Worm (Caenorhabditis elegans) whole organism, L2 larva: ENCODE data around the gene cbp-1.

Experiments
- C34F6.9 ChIP-seq: fragments of 150-350 bp; optimal IDR thresholded peaks from 2 replicates; lab custom pipeline; 2014; ENCODE audit warnings: missing biosample characterization, missing genetic modification characterization
- F13H6.1 ChIP-seq: sonication (generic microtip); optimal IDR thresholded peaks from 2 replicates; lab custom pipeline; 2016; ENCODE audit warnings: missing genetic modification characterization, missing compliant biosample characterization
- Y55F3AM.14 ChIP-seq: fragments of 200-800 bp; sonication (Bioruptor generic); optimal IDR thresholded peaks from 2 replicates; lab custom pipeline; 2018; ENCODE audit warnings: mild to moderate bottlenecking, missing genetic modification characterization, missing compliant biosample characterization
- ZK546.5 ChIP-seq: sonication (generic microtip); optimal IDR thresholded peaks from 2 replicates; lab custom pipeline; 2017; ENCODE audit warnings: missing biosample characterization, missing genetic modification characterization
- alr-1 ChIP-seq: fragments of 150-350 bp; optimal IDR thresholded peaks from 2 replicates; lab custom pipeline; 2014; ENCODE audit warnings: missing biosample characterization, missing genetic modification characterization
- aly-2 ChIP-seq: fragments of 150-350 bp; optimal IDR thresholded peaks from 2 replicates; lab custom pipeline; 2014; ENCODE audit warnings: missing biosample characterization, missing genetic modification characterization
- ama-1 ChIP-seq: fragments of 150-350 bp; optimal IDR thresholded peaks from 2 replicates; lab custom pipeline; 2018; ENCODE audit warnings: inconsistent platforms
- ceh-16 ChIP-seq: fragments of 150-350 bp; optimal IDR thresholded peaks from 2 replicates; lab custom pipeline; 2014; ENCODE audit warnings: missing biosample characterization, missing genetic modification characterization
- crh-2 ChIP-seq: sonication (generic microtip); optimal IDR thresholded peaks from 2 replicates; lab custom pipeline; 2017; ENCODE audit warnings: missing biosample characterization, missing genetic modification characterization
- dmd-4 ChIP-seq: sonication (generic microtip); optimal IDR thresholded peaks from 2 replicates; lab custom pipeline; 2017; ENCODE audit warnings: missing biosample characterization, missing genetic modification characterization
- egl-27 ChIP-seq: sonication (generic microtip); optimal IDR thresholded peaks from 3 replicates; lab custom pipeline; 2017; ENCODE audit warnings: missing biosample characterization, missing genetic modification reagents, missing genetic modification characterization
- elt-1 ChIP-seq: fragments of 150-350 bp; optimal IDR thresholded peaks from 2 replicates; lab custom pipeline; 2014; ENCODE audit warnings: missing biosample characterization, missing genetic modification characterization
- elt-3 ChIP-seq: sonication (generic microtip); optimal IDR thresholded peaks from 2 replicates; lab custom pipeline; 2017; ENCODE audit warnings: missing biosample characterization, missing genetic modification characterization
- gmeb-1 ChIP-seq: fragments of 150-350 bp; optimal IDR thresholded peaks from 2 replicates; lab custom pipeline; 2014; ENCODE audit warnings: missing biosample characterization, missing genetic modification characterization
- lin-39 ChIP-seq: fragments of 150-350 bp; optimal IDR thresholded peaks from 2 replicates; lab custom pipeline; 2014; ENCODE audit warnings: missing biosample characterization, missing genetic modification reagents, missing genetic modification characterization
- lsy-2 ChIP-seq, 2 experiments: fragments of 150-350 bp in 1 of 2; sonication (generic microtip) in 1 of 2; optimal IDR thresholded peaks; 2 replicates each; lab custom pipeline; 2014 to 2017; ENCODE audit warnings: missing biosample characterization in 2 of 2, missing genetic modification characterization in 2 of 2
- mab-5 ChIP-seq: fragments of 150-350 bp; optimal IDR thresholded peaks from 2 replicates; lab custom pipeline; 2014; ENCODE audit warnings: missing biosample characterization, missing genetic modification characterization
- mbf-1 ChIP-seq: sonication (generic microtip); optimal IDR thresholded peaks from 2 replicates; lab custom pipeline; 2017; ENCODE audit warnings: missing biosample characterization, missing genetic modification characterization
- nhr-10 ChIP-seq: sonication (generic microtip); optimal IDR thresholded peaks from 2 replicates; lab custom pipeline; 2017; ENCODE audit warnings: missing biosample characterization, missing genetic modification characterization
- nhr-129 ChIP-seq: fragments of 150-350 bp; optimal IDR thresholded peaks from 2 replicates; lab custom pipeline; 2014; ENCODE audit warnings: missing biosample characterization, missing genetic modification characterization
- nhr-21 ChIP-seq: fragments of 150-350 bp; optimal IDR thresholded peaks from 2 replicates; lab custom pipeline; 2014; ENCODE audit warnings: missing biosample characterization, missing genetic modification characterization
- nhr-237 ChIP-seq: fragments of 150-350 bp; optimal IDR thresholded peaks from 2 replicates; lab custom pipeline; 2014; ENCODE audit warnings: missing biosample characterization, missing genetic modification characterization
- nhr-25 ChIP-seq: fragments of 150-350 bp; sonication (generic microtip); optimal IDR thresholded peaks from 3 replicates; lab custom pipeline; 2014; ENCODE audit warnings: missing biosample characterization, missing genetic modification characterization
- nhr-77 ChIP-seq: fragments of 150-350 bp; optimal IDR thresholded peaks from 2 replicates; lab custom pipeline; 2014; ENCODE audit warnings: missing biosample characterization, missing genetic modification characterization
- sem-4 ChIP-seq: fragments of 150-350 bp; optimal IDR thresholded peaks from 2 replicates; lab custom pipeline; 2014; ENCODE audit warnings: missing biosample characterization, missing genetic modification reagents, missing genetic modification characterization
- skn-1 ChIP-seq: sonication (generic microtip); optimal IDR thresholded peaks from 2 replicates; lab custom pipeline; 2017; ENCODE audit warnings: missing biosample characterization, missing genetic modification characterization
- sma-3 ChIP-seq: sonication (generic microtip); optimal IDR thresholded peaks from 2 replicates; lab custom pipeline; 2016; ENCODE audit warnings: missing genetic modification reagents, missing genetic modification characterization, missing compliant biosample characterization
- sma-9 ChIP-seq, 2 experiments: fragments of 150-350 bp in 1 of 2; sonication (generic microtip) in 1 of 2; optimal IDR thresholded peaks; 2 replicates each; lab custom pipeline; 2014 to 2016; ENCODE audit warnings: missing genetic modification characterization in 2 of 2, mild to moderate bottlenecking in 1 of 2, missing biosample characterization in 1 of 2, missing compliant biosample characterization in 1 of 2, missing genetic modification reagents in 1 of 2, moderate library complexity in 1 of 2
- unc-39 ChIP-seq: fragments of 150-350 bp; optimal IDR thresholded peaks from 2 replicates; lab custom pipeline; 2014; ENCODE audit warnings: missing biosample characterization, missing genetic modification characterization
- unc-55 ChIP-seq: fragments of 150-350 bp; sonication (generic microtip); optimal IDR thresholded peaks from 3 replicates; lab custom pipeline; 2014; ENCODE audit warnings: missing biosample characterization, missing genetic modification reagents, missing genetic modification characterization
- unc-62 ChIP-seq: fragments of 150-350 bp; optimal IDR thresholded peaks from 2 replicates; lab custom pipeline; 2014; ENCODE audit warnings: missing biosample characterization, missing genetic modification reagents, missing genetic modification characterization
- zag-1 ChIP-seq: fragments of 150-350 bp; optimal IDR thresholded peaks from 2 replicates; lab custom pipeline; 2014; ENCODE audit warnings: missing biosample characterization, missing genetic modification characterization
- ztf-1 ChIP-seq: fragments of 200-800 bp; sonication (Bioruptor generic); conservative IDR thresholded peaks from 2 replicates; pipeline ENCODE4 v1.3.6; 2022; ENCODE audit warnings: missing genetic modification characterization, missing compliant biosample characterization
- ztf-11 ChIP-seq: sonication (generic microtip); optimal IDR thresholded peaks from 2 replicates; lab custom pipeline; 2017; ENCODE audit warnings: missing biosample characterization, missing genetic modification characterization

cbp-1 gene

ce11 chrIII:9725114-9725513, 41.2 kb upstream of the cbp-1 start, which contains the start of gene clec-162:
Gene clec-162, minus strand, starts transcription at chrIII:9725214.
- TF ChIP-seq ztf-1 = no peak
- no peak for TF ChIP-seq lsy-2 (tag; optimal IDR thresholded peaks at IDR 0.05; lab: Kevin White, UChicago)
- TF ChIP-seq crh-2 (tag; lab: Kevin White, UChicago) = no peak
- TF ChIP-seq nhr-129 (tag; lab: Kevin White, UChicago) = no peak
- no peak for TF ChIP-seq Y55F3AM.14 (GFP tag; lab: Kevin White, UChicago)
- no peak for TF ChIP-seq nhr-77 (tag; lab: Kevin White, UChicago)
- TF ChIP-seq unc-39 (tag; lab: Kevin White, UChicago) = no peak

DNA sequence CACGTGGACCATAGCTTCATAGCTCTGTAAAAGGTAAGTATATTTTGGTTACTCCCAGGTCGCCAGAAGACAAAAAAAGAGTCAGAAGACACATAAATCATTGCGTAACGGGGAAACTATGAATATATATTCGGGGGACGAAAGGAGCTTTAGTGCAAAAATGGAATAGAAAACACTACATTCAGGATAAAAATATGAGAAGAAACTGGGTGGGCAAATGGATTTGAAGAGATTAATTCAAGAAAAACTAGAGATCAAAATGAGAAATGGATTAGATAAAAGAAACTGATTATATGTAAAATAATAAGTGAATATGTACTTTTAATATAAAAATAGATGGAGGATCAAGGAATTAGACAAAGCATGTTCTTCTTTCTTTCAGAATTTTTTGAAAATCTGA, 38.9 kb upstream of the cbp-1 start, which contains the start of gene C07A9.12:
C07A9.12 (minus strand) TSS at position 101 of the 400 bp plus-strand sequence.
- TF ChIP-seq egl-27 = no peak
- TF ChIP-seq F13H6.1 (tag; lab: Kevin White, UChicago) = no peak

- TF ChIP-seq nhr-10 (tag; lab: Kevin White, UChicago) = no peak
- no peak for TF ChIP-seq mab-5
- TF ChIP-seq alr-1 (tag; lab: Kevin White, UChicago) = no peak
- TF ChIP-seq elt-1 (tag; lab: Kevin White, UChicago) = no peak
- no peak for TF ChIP-seq nhr-129 (tag; lab: Kevin White, UChicago)
- TF ChIP-seq gmeb-1 = no peak
- no peak for TF ChIP-seq nhr-77 (tag; lab: Kevin White, UChicago)
- no peak for TF ChIP-seq skn-1
- TF ChIP-seq sem-4 (tag; lab: Kevin White, UChicago) = no peak
- TF ChIP-seq unc-39 (tag; lab: Kevin White, UChicago) = no peak
- no peak for TF ChIP-seq nhr-25
- TF ChIP-seq ZK546.5 (tag; lab: Kevin White, UChicago) = no peak
- TF ChIP-seq unc-62 = no peak
- TF ChIP-seq unc-55 (GFP tag; lab: Kevin White, UChicago) = no peak
- no peak for TF ChIP-seq Y55F3AM.14 (GFP tag; lab: Kevin White, UChicago)
- TF ChIP-seq lsy-2 (tag; optimal IDR thresholded peaks at IDR 0.05; lab: Kevin White, UChicago) = no peak
- TF ChIP-seq nhr-237 (tag; lab: Kevin White, UChicago) = no peak
- no peak for TF ChIP-seq nhr-21 (tag; lab: Kevin White, UChicago)
- TF ChIP-seq zag-1 = no peak
Observed at ce11 chrIII:9730407-9730806, 35.9 kb upstream of the cbp-1 start.

- TF ChIP-seq zag-1 (peak; percentile 40), lsy-2 (tag; optimal IDR thresholded peaks at IDR 0.05; lab: Kevin White, UChicago) (peak in 1 of 2 experiments; percentile 44), nhr-129 (tag; lab: Kevin White, UChicago) (no peak), C34F6.9 (tag; lab: Kevin White, UChicago) (peak; percentile 8), Y55F3AM.14 (GFP tag; lab: Kevin White, UChicago) (no peak), mab-5 (peak; percentile 45), alr-1 (tag; lab: Kevin White, UChicago) (no peak), ceh-16 (no peak), sma-3 (GFP tag; lab: Kevin White, UChicago) (no peak), elt-3 (tag; lab: Kevin White, UChicago) (no peak), mbf-1 (tag; lab: Kevin White, UChicago) (no peak), ztf-1 (no peak)
Observed at ce11 chrIII:9731313-9731912, 34.9 kb upstream of the cbp-1 start.

DNA sequence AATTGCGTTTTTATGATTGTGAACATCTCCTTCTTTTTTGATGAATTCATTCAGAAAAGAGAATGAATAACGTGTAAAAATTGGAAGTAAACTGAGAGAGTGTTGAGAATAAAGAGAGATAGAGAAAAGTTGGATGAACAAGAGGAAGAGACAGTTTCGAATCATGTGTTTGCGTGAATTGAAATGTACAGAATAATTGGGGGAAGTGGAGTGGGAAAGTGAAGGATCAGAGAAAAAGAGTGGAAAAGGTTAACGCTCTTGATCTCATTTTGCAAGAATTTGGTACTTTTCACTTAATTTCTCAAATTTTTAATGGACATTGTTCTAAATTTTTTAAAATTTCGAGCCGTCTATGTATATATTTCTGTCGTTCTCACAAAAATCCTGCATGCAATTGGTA, 33.0 kb upstream of the cbp-1 start:
- TF ChIP-seq ztf-11 (tag; lab: Kevin White, UChicago) = no peak
- TF ChIP-seq skn-1 = no peak
- TF ChIP-seq sma-9 (GFP tag; optimal IDR thresholded peaks at IDR 0.05; lab: Kevin White, UChicago) = no peak
- no peak for TF ChIP-seq sma-9 (tag; optimal IDR thresholded peaks at IDR 0.05; lab: Kevin White, UChicago)
- TF ChIP-seq dmd-4 (tag; lab: Kevin White, UChicago) = no peak
- TF ChIP-seq aly-2 = no peak
- no peak for TF ChIP-seq lin-39 (tag; lab: Kevin White, UChicago)
- no peak for TF ChIP-seq ama-1 (lab: Kevin White, UChicago)
- TF ChIP-seq nhr-129 (tag; lab: Kevin White, UChicago) = peak; percentile 19
